Worm (Caenorhabditis elegans) whole organism, young adult: ENCODE results near the gene C24H11.1.

Experiments
- B0336.3 ChIP-seq: fragments of 200-800 bp; sonication (Bioruptor generic); IDR thresholded peaks from 2 replicates; pipeline ENCODE4 v1.3.6; 2022; ENCODE audit warnings: missing genetic modification characterization, missing compliant biosample characterization
- C17E4.6 ChIP-seq: fragments of 200-800 bp; sonication (Bioruptor generic); IDR thresholded peaks from 2 replicates; pipeline ENCODE4 v1.3.6; 2022; ENCODE audit warnings: missing genetic modification reagents, missing genetic modification characterization, missing compliant biosample characterization
- F10E7.11 ChIP-seq: sonication (generic microtip); optimal IDR thresholded peaks from 2 replicates; lab custom pipeline; 2017; ENCODE audit warnings: mild to moderate bottlenecking, missing genetic modification characterization, moderate library complexity, missing compliant biosample characterization
- F37B4.10 ChIP-seq: fragments of 200-800 bp; sonication (Bioruptor generic); IDR thresholded peaks from 2 replicates; pipeline ENCODE4 v1.3.6; 2022; ENCODE audit warnings: missing genetic modification characterization, missing compliant biosample characterization
- F39B2.1 ChIP-seq: fragments of 200-800 bp; sonication (Bioruptor generic); IDR thresholded peaks from 2 replicates; pipeline ENCODE4 v1.3.6; 2022; ENCODE audit warnings: missing genetic modification reagents, missing genetic modification characterization, missing compliant biosample characterization
- F52B5.7 ChIP-seq: sonication (generic microtip); optimal IDR thresholded peaks from 2 replicates; lab custom pipeline; 2016; ENCODE audit warnings: mild to moderate bottlenecking, missing genetic modification characterization, missing compliant biosample characterization
- K11D2.4 ChIP-seq: fragments of 200-800 bp; sonication (Bioruptor generic); IDR thresholded peaks from 2 replicates; pipeline ENCODE4 v1.3.6; 2022; ENCODE audit warnings: missing genetic modification reagents, missing genetic modification characterization, missing compliant biosample characterization
- K12H6.12 ChIP-seq: fragments of 200-800 bp; sonication (Bioruptor generic); optimal IDR thresholded peaks from 2 replicates; lab custom pipeline; 2018; ENCODE audit warnings: mild to moderate bottlenecking, missing genetic modification characterization, missing compliant biosample characterization
- T07F8.4 ChIP-seq: sonication (generic microtip); optimal IDR thresholded peaks from 2 replicates; lab custom pipeline; 2016; ENCODE audit warnings: mild to moderate bottlenecking, missing genetic modification characterization, moderate library complexity, missing compliant biosample characterization
- Y56A3A.18 ChIP-seq: fragments of 200-800 bp; sonication (Bioruptor generic); IDR thresholded peaks from 2 replicates; pipeline ENCODE4 v1.3.6; 2022; ENCODE audit warnings: missing genetic modification reagents, missing genetic modification characterization, missing compliant biosample characterization
- Y67H2A.10 ChIP-seq: fragments of 200-800 bp; sonication (Bioruptor generic); conservative IDR thresholded peaks from 2 replicates; pipeline ENCODE4 v1.3.6; 2022; ENCODE audit warnings: missing genetic modification reagents, missing genetic modification characterization, missing compliant biosample characterization
- ama-1 ChIP-seq, 3 experiments: fragments of 150-350 bp in 1 of 3; sonication (generic microtip) in 2 of 3; optimal IDR thresholded peaks; 2 replicates each; lab custom pipeline; 2014 to 2018; ENCODE audit warnings: missing biosample characterization in 2 of 3, missing genetic modification characterization in 2 of 3, missing genetic modification reagents in 2 of 3
- aptf-2 ChIP-seq: fragments of 200-800 bp; sonication (Bioruptor generic); conservative IDR thresholded peaks from 2 replicates; pipeline ENCODE4 v1.3.6; 2022; ENCODE audit warnings: missing genetic modification reagents, missing genetic modification characterization, missing compliant biosample characterization
- aptf-3 ChIP-seq: fragments of 200-800 bp; sonication (Bioruptor generic); IDR thresholded peaks from 2 replicates; pipeline ENCODE4 v1.3.6; 2022; ENCODE audit warnings: missing genetic modification characterization, missing compliant biosample characterization
- athp-1 ChIP-seq: sonication (generic microtip); optimal IDR thresholded peaks from 2 replicates; lab custom pipeline; 2017; ENCODE audit warnings: mild to moderate bottlenecking, missing genetic modification characterization, missing compliant biosample characterization
- cebp-1 ChIP-seq, 2 experiments: fragments of 200-800 bp in 1 of 2; sonication (Bioruptor generic) in 1 of 2; sonication (generic microtip) in 1 of 2; IDR thresholded peaks in 1 of 2; optimal IDR thresholded peaks in 1 of 2; 2 replicates each; pipeline versions ENCODE4 v1.3.6 to Lab custom; 2017 to 2022; ENCODE audit warnings: missing compliant biosample characterization in 2 of 2, missing genetic modification characterization in 2 of 2, mild to moderate bottlenecking in 1 of 2, missing genetic modification reagents in 1 of 2, moderate library complexity in 1 of 2
- cebp-2 ChIP-seq: fragments of 200-800 bp; sonication (Bioruptor generic); IDR thresholded peaks from 2 replicates; pipeline ENCODE4 v1.3.6; 2022; ENCODE audit warnings: missing genetic modification characterization, missing compliant biosample characterization
- ceh-27 ChIP-seq: fragments of 200-800 bp; sonication (Bioruptor generic); optimal IDR thresholded peaks from 2 replicates; lab custom pipeline; 2018; ENCODE audit warnings: mild to moderate bottlenecking, missing genetic modification characterization, moderate library complexity, missing compliant biosample characterization
- ceh-58 ChIP-seq: fragments of 200-800 bp; sonication (Bioruptor generic); IDR thresholded peaks from 2 replicates; pipeline ENCODE4 v1.3.6; 2022; ENCODE audit warnings: missing genetic modification characterization, missing compliant biosample characterization
- chd-7 ChIP-seq: sonication (generic microtip); optimal IDR thresholded peaks from 2 replicates; lab custom pipeline; 2016; ENCODE audit warnings: mild to moderate bottlenecking, missing genetic modification characterization, moderate library complexity, missing compliant biosample characterization
- die-1 ChIP-seq: sonication (generic microtip); optimal IDR thresholded peaks from 2 replicates; lab custom pipeline; 2016; ENCODE audit warnings: missing genotype, mild to moderate bottlenecking, missing genetic modification characterization, missing compliant biosample characterization
- dox-1 ChIP-seq: fragments of 200-800 bp; sonication (Bioruptor generic); IDR thresholded peaks from 2 replicates; pipeline ENCODE4 v1.3.6; 2022; ENCODE audit warnings: missing genetic modification reagents, missing genetic modification characterization, missing compliant biosample characterization
- egl-18 ChIP-seq: fragments of 200-800 bp; sonication (Bioruptor generic); IDR thresholded peaks from 2 replicates; pipeline ENCODE4 v1.3.6; 2022; ENCODE audit warnings: missing genetic modification reagents, missing genetic modification characterization, missing compliant biosample characterization
- ets-4 ChIP-seq: fragments of 200-800 bp; sonication (Bioruptor generic); optimal IDR thresholded peaks from 2 replicates; lab custom pipeline; 2018; ENCODE audit warnings: mild to moderate bottlenecking, missing genetic modification characterization, missing compliant biosample characterization
- gei-17 ChIP-seq: fragments of 200-800 bp; sonication (Bioruptor generic); optimal IDR thresholded peaks from 2 replicates; lab custom pipeline; 2018; ENCODE audit warnings: mild to moderate bottlenecking, missing genetic modification characterization, missing compliant biosample characterization
- hlh-12 ChIP-seq: sonication (generic microtip); optimal IDR thresholded peaks from 2 replicates; lab custom pipeline; 2016; ENCODE audit warnings: missing genetic modification characterization, missing compliant biosample characterization
- hlh-26 ChIP-seq: fragments of 200-800 bp; sonication (Bioruptor generic); conservative IDR thresholded peaks from 2 replicates; pipeline ENCODE4 v1.3.6; 2022; ENCODE audit warnings: missing genetic modification reagents, missing genetic modification characterization, missing compliant biosample characterization
- hsf-1 ChIP-seq: fragments of 200-800 bp; sonication (Bioruptor generic); IDR thresholded peaks from 2 replicates; pipeline ENCODE4 v1.3.6; 2022; ENCODE audit warnings: missing genetic modification reagents, missing genetic modification characterization, missing compliant biosample characterization
- lag-1 ChIP-seq: fragments of 200-800 bp; sonication (Bioruptor generic); IDR thresholded peaks from 2 replicates; pipeline ENCODE4 v1.3.6; 2022; ENCODE audit warnings: missing genetic modification reagents, missing genetic modification characterization, missing compliant biosample characterization
- lin-26 ChIP-seq: fragments of 200-800 bp; sonication (Bioruptor generic); IDR thresholded peaks from 2 replicates; pipeline ENCODE4 v1.3.6; 2022; ENCODE audit warnings: missing genetic modification reagents, missing genetic modification characterization, missing compliant biosample characterization
- lin-40 ChIP-seq: sonication (generic microtip); optimal IDR thresholded peaks from 2 replicates; lab custom pipeline; 2016; ENCODE audit warnings: missing genetic modification characterization, mild to moderate bottlenecking, missing compliant biosample characterization, missing genotype, missing genetic modification reagents
- lsy-27 ChIP-seq: sonication (generic microtip); optimal IDR thresholded peaks from 2 replicates; lab custom pipeline; 2017; ENCODE audit warnings: missing genetic modification characterization, mild to moderate bottlenecking, missing compliant biosample characterization, antibody characterized with exemption, missing genotype, borderline replicate concordance; ENCODE audit not compliant: insufficient read depth
- madf-6 ChIP-seq: fragments of 200-800 bp; sonication (Bioruptor generic); IDR thresholded peaks from 2 replicates; pipeline ENCODE4 v1.3.6; 2022; ENCODE audit warnings: missing genetic modification reagents, missing genetic modification characterization, missing compliant biosample characterization
- mcd-1 ChIP-seq: fragments of 200-800 bp; sonication (Bioruptor generic); IDR thresholded peaks from 2 replicates; pipeline ENCODE4 v1.3.6; 2022; ENCODE audit warnings: missing genetic modification reagents, missing genetic modification characterization, missing compliant biosample characterization
- nfya-1 ChIP-seq: sonication (generic microtip); optimal IDR thresholded peaks from 2 replicates; lab custom pipeline; 2017; ENCODE audit warnings: antibody characterized with exemption, missing compliant biosample characterization, missing genetic modification characterization, borderline replicate concordance; ENCODE audit not compliant: insufficient read depth
- nfyb-1 ChIP-seq: fragments of 200-800 bp; sonication (Bioruptor generic); IDR thresholded peaks from 2 replicates; pipeline ENCODE4 v1.3.6; 2022; ENCODE audit warnings: missing genetic modification reagents, missing genetic modification characterization, missing compliant biosample characterization
- nhr-120 ChIP-seq: fragments of 200-800 bp; sonication (Bioruptor generic); IDR thresholded peaks from 2 replicates; pipeline ENCODE4 v1.3.6; 2022; ENCODE audit warnings: missing genetic modification characterization, missing compliant biosample characterization
- nhr-179 ChIP-seq: sonication (generic microtip); optimal IDR thresholded peaks from 2 replicates; lab custom pipeline; 2016; ENCODE audit warnings: mild to moderate bottlenecking, missing genetic modification characterization, missing compliant biosample characterization
- nhr-27 ChIP-seq: fragments of 200-800 bp; sonication (Bioruptor generic); optimal IDR thresholded peaks from 2 replicates; lab custom pipeline; 2018; ENCODE audit warnings: mild to moderate bottlenecking, missing genetic modification characterization, moderate library complexity, missing compliant biosample characterization
- nhr-90 ChIP-seq: sonication (generic microtip); optimal IDR thresholded peaks from 2 replicates; lab custom pipeline; 2016; ENCODE audit warnings: missing genotype, mild to moderate bottlenecking, missing genetic modification characterization, missing compliant biosample characterization
- sdz-38 ChIP-seq: sonication (generic microtip); optimal IDR thresholded peaks from 2 replicates; lab custom pipeline; 2016; ENCODE audit warnings: missing genotype, missing genetic modification characterization, missing compliant biosample characterization
- sptf-2 ChIP-seq: fragments of 200-800 bp; sonication (Bioruptor generic); optimal IDR thresholded peaks from 2 replicates; lab custom pipeline; 2018; ENCODE audit warnings: mild to moderate bottlenecking, missing genetic modification characterization, missing compliant biosample characterization
- unc-130 ChIP-seq: sonication (generic microtip); optimal IDR thresholded peaks from 2 replicates; lab custom pipeline; 2016; ENCODE audit warnings: missing genetic modification reagents, missing genetic modification characterization, missing compliant biosample characterization
- zfh-2 ChIP-seq: fragments of 200-800 bp; sonication (Bioruptor generic); conservative IDR thresholded peaks from 2 replicates; pipeline ENCODE4 v1.3.6; 2022; ENCODE audit warnings: missing genetic modification reagents, missing genetic modification characterization, missing compliant biosample characterization
- ztf-18 ChIP-seq: sonication (generic microtip); optimal IDR thresholded peaks from 2 replicates; lab custom pipeline; 2016; ENCODE audit warnings: missing genotype, mild to moderate bottlenecking, missing genetic modification characterization, missing compliant biosample characterization
- ztf-22 ChIP-seq: fragments of 200-800 bp; sonication (Bioruptor generic); optimal IDR thresholded peaks from 2 replicates; lab custom pipeline; 2018; ENCODE audit warnings: mild to moderate bottlenecking, missing genetic modification characterization, moderate library complexity, missing compliant biosample characterization
- ztf-26 ChIP-seq: sonication (generic microtip); optimal IDR thresholded peaks from 2 replicates; lab custom pipeline; 2017; ENCODE audit warnings: missing genetic modification characterization, missing compliant biosample characterization

The C24H11.1 gene

ce11 chrIII:11824580-11824979 is 37.1 kb downstream of the C24H11.1 start:
- TF ChIP-seq athp-1 (tag; lab: Kevin White, UChicago), result no peak
- TF ChIP-seq hsf-1 (GFP tag; lab: Robert Waterston, UW), result peak; percentile 35; the same call in 1 of the 2 replicates
- peak; percentile 24; the same call in 1 of the 2 replicates for TF ChIP-seq mcd-1
- peak; percentile 62 for TF ChIP-seq madf-6 (GFP tag; lab: Robert Waterston, UW)
- no peak for TF ChIP-seq hlh-26 (GFP tag; lab: Robert Waterston, UW)
- no peak for TF ChIP-seq Y56A3A.18 (GFP tag; lab: Robert Waterston, UW)
- TF ChIP-seq die-1 (tag; lab: Kevin White, UChicago), result peak; percentile 12
- no peak for TF ChIP-seq C17E4.6 (GFP tag; lab: Robert Waterston, UW)
- no peak for TF ChIP-seq aptf-3 (GFP tag; lab: Robert Waterston, UW)
- no peak for TF ChIP-seq hlh-12 (tag; lab: Kevin White, UChicago)
- TF ChIP-seq dox-1 (GFP tag; lab: Robert Waterston, UW), result peak; percentile 30; the same call in 1 of the 2 replicates
- no peak for TF ChIP-seq lin-40 (tag; lab: Kevin White, UChicago)
- TF ChIP-seq ceh-27 (GFP tag; lab: Kevin White, UChicago), result no peak
- TF ChIP-seq lin-26 (GFP tag; lab: Robert Waterston, UW), result 0 out of 2 replicates have a peak, but pooled peaks have one; percentile 53
- no peak for TF ChIP-seq Y67H2A.10
- 0 out of 2 replicates have a peak, but pooled peaks have one; percentile 17 for TF ChIP-seq B0336.3 (GFP tag; lab: Robert Waterston, UW)
- TF ChIP-seq ztf-22 (GFP tag; lab: Kevin White, UChicago), result no peak
- TF ChIP-seq K11D2.4, result no peak
- TF ChIP-seq T07F8.4 (tag; lab: Kevin White, UChicago), result no peak
- no peak for TF ChIP-seq aptf-2 (GFP tag; lab: Robert Waterston, UW)

ce11 chrIII:11825654-11826053 is 38.2 kb downstream of the C24H11.1 start:
- TF ChIP-seq die-1 (tag; lab: Kevin White, UChicago) (no peak), cebp-2 (GFP tag; lab: Robert Waterston, UW) (no peak), F37B4.10 (GFP tag; lab: Robert Waterston, UW) (no peak), ztf-22 (GFP tag; lab: Kevin White, UChicago) (no peak), sdz-38 (no peak), nhr-120 (GFP tag; lab: Robert Waterston, UW) (no peak), zfh-2 (GFP tag; lab: Robert Waterston, UW) (no peak), lag-1 (no peak), nhr-90 (tag; lab: Kevin White, UChicago) (no peak), egl-18 (GFP tag; lab: Robert Waterston, UW) (0 out of 2 replicates have a peak, but pooled peaks have one; percentile 58), F10E7.11 (tag; lab: Kevin White, UChicago) (no peak), nfyb-1 (GFP tag; lab: Robert Waterston, UW) (peak; percentile 31; the same call in 1 of the 2 replicates), unc-130 (GFP tag; lab: Kevin White, UChicago) (no peak), gei-17 (GFP tag; lab: Kevin White, UChicago) (no peak), ceh-58 (no peak), F39B2.1 (GFP tag; lab: Robert Waterston, UW) (no peak), sptf-2 (GFP tag; lab: Kevin White, UChicago) (no peak), hlh-12 (tag; lab: Kevin White, UChicago) (no peak), ets-4 (GFP tag; lab: Kevin White, UChicago) (no peak), F52B5.7 (tag; lab: Kevin White, UChicago) (no peak), ztf-18 (tag; lab: Kevin White, UChicago) (no peak), aptf-3 (GFP tag; lab: Robert Waterston, UW) (no peak), ztf-26 (tag; lab: Kevin White, UChicago) (no peak), K12H6.12 (tag; lab: Kevin White, UChicago) (peak; percentile 62), nfya-1 (no peak), nhr-179 (tag; lab: Kevin White, UChicago) (no peak), ama-1 (optimal IDR thresholded peaks at IDR 0.05; lab: Kevin White, UChicago) (no peak), ama-1 (GFP tag; optimal IDR thresholded peaks at IDR 0.05; lab: Kevin White, UChicago) (no peak), nhr-27 (tag; lab: Kevin White, UChicago) (no peak), lsy-27 (tag; lab: Kevin White, UChicago) (no peak), chd-7 (tag; lab: Kevin White, UChicago) (no peak), cebp-1 (GFP tag; IDR thresholded peaks at IDR 0.05; lab: Robert Waterston, UW) (no peak; the same call in 1 of the 2 replicates), cebp-1 (tag; optimal IDR thresholded peaks at IDR 0.05; lab: Kevin White, UChicago) (peak; percentile 70)
